Worm (Caenorhabditis elegans) whole organism, midembryonic: ENCODE data around the gene E02A10.4.

Source experiments
- T22C8.4 ChIP-seq: fragments of 200-800 bp; sonication (Bioruptor generic); IDR thresholded peaks from 2 replicates; pipeline ENCODE4 v1.3.6; 2022; ENCODE audit warnings: missing genetic modification characterization, missing compliant biosample characterization
- cog-1 ChIP-seq: sonication (generic microtip); optimal IDR thresholded peaks from 2 replicates; lab custom pipeline; 2016; ENCODE audit warnings: missing genetic modification characterization, missing compliant biosample characterization
- flt-1 ChIP-seq: fragments of 200-800 bp; sonication (Bioruptor generic); IDR thresholded peaks from 2 replicates; pipeline ENCODE4 v1.3.6; 2022; ENCODE audit warnings: missing genetic modification characterization, missing compliant biosample characterization
- klf-2 ChIP-seq: fragments of 200-800 bp; sonication (Bioruptor generic); conservative IDR thresholded peaks from 2 replicates; pipeline ENCODE4 v1.3.6; 2022; ENCODE audit warnings: missing genetic modification reagents, missing genetic modification characterization, missing compliant biosample characterization
- med-1 ChIP-seq: sonication (generic microtip); optimal IDR thresholded peaks from 2 replicates; lab custom pipeline; 2017; ENCODE audit warnings: missing genetic modification characterization, mild to moderate bottlenecking, missing compliant biosample characterization, antibody characterized with exemption, missing genetic modification reagents; ENCODE audit not compliant: insufficient read depth
- ref-1 ChIP-seq: fragments of 200-800 bp; sonication (Bioruptor generic); conservative IDR thresholded peaks from 2 replicates; pipeline ENCODE4 v1.3.6; 2022; ENCODE audit warnings: missing genetic modification reagents, missing genetic modification characterization, missing compliant biosample characterization
- tab-1 ChIP-seq: fragments of 200-800 bp; sonication (Bioruptor generic); IDR thresholded peaks from 2 replicates; pipeline ENCODE4 v1.3.6; 2022; ENCODE audit warnings: missing genetic modification characterization, missing compliant biosample characterization
- ztf-23 ChIP-seq: fragments of 200-800 bp; sonication (Bioruptor generic); IDR thresholded peaks from 2 replicates; pipeline ENCODE4 v1.3.6; 2022; ENCODE audit warnings: missing genetic modification reagents, missing genetic modification characterization, missing compliant biosample characterization
- ztf-29 ChIP-seq: fragments of 200-800 bp; sonication (Bioruptor generic); IDR thresholded peaks from 2 replicates; pipeline ENCODE4 v1.3.6; 2022; ENCODE audit warnings: missing genetic modification reagents, missing genetic modification characterization, missing compliant biosample characterization

E02A10.4 gene

DNA sequence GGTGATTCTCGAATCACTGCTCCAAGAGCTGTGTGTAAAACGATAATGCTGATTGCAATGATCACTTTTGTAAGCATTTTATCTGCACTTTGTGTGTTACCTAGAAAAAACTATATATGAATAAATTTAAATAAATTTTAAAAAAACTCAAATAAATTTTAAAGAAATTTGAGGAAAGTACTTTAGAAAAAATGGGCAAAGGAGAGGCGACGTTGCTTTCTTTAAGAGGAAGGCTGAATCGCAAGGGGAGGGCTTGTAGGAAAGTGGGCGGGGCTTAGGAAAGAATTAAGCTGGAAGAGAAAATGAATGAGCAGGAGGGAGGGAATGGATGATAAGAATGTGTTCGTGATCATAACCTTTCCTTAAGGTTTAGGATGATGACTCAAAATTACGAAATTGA, at the start of gene E02A10.4:
Gene E02A10.4, minus strand, starts transcription at position 101 of the 400 bp plus-strand sequence.
- TF ChIP-seq klf-2 (no peak), T22C8.4 (GFP tag; lab: Robert Waterston, UW) (no peak)

DNA sequence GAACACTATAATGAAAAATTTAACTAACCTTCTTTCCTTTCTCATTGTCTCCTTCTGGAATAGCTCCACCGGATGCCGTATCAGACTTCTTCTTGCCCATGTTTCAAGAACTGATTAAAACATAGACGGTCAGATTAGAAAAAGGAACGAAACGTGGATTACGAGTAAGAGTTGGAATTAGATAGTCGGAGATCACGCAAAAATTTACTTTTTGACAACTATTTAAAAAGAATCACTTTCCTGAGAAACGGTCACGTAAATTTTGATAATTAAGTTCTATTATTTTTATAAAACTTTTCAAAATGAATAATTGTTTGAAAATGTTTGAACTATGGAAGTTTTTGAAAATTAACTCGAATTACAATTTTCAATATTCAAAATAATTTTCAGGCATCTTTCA, 44.4 kb upstream of the E02A10.4 start, which contains the start of gene cyc-2.2:
Gene cyc-2.2, minus strand, starts transcription at position 101 of the 400 bp plus-strand sequence.
- TF ChIP-seq ztf-29 (GFP tag; lab: Robert Waterston, UW) (no peak), cog-1 (tag; lab: Kevin White, UChicago) (no peak), ztf-23 (GFP tag; lab: Robert Waterston, UW) (no peak), ref-1 (no peak), klf-2 (no peak), tab-1 (GFP tag; lab: Robert Waterston, UW) (no peak), med-1 (GFP tag; lab: Kevin White, UChicago) (no peak), T22C8.4 (GFP tag; lab: Robert Waterston, UW) (no peak), flt-1 (no peak)

- TF ChIP-seq med-1 (GFP tag; lab: Kevin White, UChicago), result no peak
- no peak for TF ChIP-seq tab-1 (GFP tag; lab: Robert Waterston, UW)
- TF ChIP-seq ztf-23 (GFP tag; lab: Robert Waterston, UW), result no peak
- TF ChIP-seq klf-2, result no peak
- TF ChIP-seq flt-1, result no peak
- TF ChIP-seq cog-1 (tag; lab: Kevin White, UChicago), result no peak
- no peak for TF ChIP-seq ref-1
- no peak for TF ChIP-seq ztf-29 (GFP tag; lab: Robert Waterston, UW)
Measured at ce11 chrV:12611029-12611428, 43.3 kb upstream of the E02A10.4 start, which contains the start of gene cubn-1. Gene cubn-1, plus strand, starts transcription at chrV:12611329.

DNA sequence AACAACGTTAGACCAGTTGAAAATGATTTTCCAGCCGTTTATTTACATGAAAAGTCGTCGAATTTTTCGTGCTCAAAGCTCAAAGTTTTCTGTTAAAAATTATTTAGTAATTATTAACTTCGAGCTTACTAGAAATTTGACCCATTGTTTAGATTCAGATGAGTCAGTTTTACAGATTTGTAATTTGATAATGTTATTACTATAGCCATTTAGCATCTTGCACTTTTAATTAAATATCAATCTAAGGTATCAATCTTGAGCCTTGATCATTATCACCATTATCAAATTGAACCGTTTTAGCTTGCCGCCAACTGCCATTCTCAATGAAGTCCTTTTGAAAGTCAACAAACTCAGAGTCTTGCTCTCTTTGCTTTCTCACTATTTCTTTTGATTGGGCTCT, 41.8 kb upstream of the E02A10.4 start, which contains the start of gene ZC116.1:
Gene ZC116.1, plus strand, starts transcription at position 301 of the 400 bp plus-strand sequence.
- no peak for TF ChIP-seq tab-1 (GFP tag; lab: Robert Waterston, UW)
- TF ChIP-seq ztf-29 (GFP tag; lab: Robert Waterston, UW), result no peak
- TF ChIP-seq T22C8.4 (GFP tag; lab: Robert Waterston, UW), result no peak
- no peak for TF ChIP-seq flt-1
- TF ChIP-seq ref-1, result no peak
- no peak for TF ChIP-seq ztf-23 (GFP tag; lab: Robert Waterston, UW)
- no peak for TF ChIP-seq klf-2
- TF ChIP-seq cog-1 (tag; lab: Kevin White, UChicago), result no peak
- TF ChIP-seq med-1 (GFP tag; lab: Kevin White, UChicago), result no peak

DNA sequence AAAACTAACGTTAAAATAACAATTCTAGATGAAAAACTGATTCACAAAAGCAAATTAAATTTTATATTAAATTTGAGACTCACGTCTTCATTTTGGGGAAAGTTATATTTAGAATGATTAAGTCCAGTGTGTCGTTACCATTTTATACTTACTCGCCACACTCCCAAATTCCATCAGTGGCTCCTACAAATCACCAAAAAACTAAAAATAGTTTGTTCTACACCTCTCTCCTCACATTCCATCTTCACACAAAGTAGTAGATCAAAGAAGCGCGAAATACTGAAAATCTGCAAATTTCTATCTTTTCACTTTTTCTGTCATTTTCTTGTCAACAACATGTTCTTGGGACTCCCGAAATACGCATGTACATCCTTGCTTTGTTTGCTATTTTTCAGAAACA, 41.1 kb upstream of the E02A10.4 start, which contains the start of gene ZC116.5:
Gene ZC116.5, minus strand, starts transcription at position 101 of the 400 bp plus-strand sequence.
- TF ChIP-seq ztf-29 (GFP tag; lab: Robert Waterston, UW) (no peak), ztf-23 (GFP tag; lab: Robert Waterston, UW) (no peak), tab-1 (GFP tag; lab: Robert Waterston, UW) (no peak), klf-2 (no peak), T22C8.4 (GFP tag; lab: Robert Waterston, UW) (no peak), med-1 (GFP tag; lab: Kevin White, UChicago) (no peak), cog-1 (tag; lab: Kevin White, UChicago) (no peak), flt-1 (no peak), ref-1 (no peak)

DNA sequence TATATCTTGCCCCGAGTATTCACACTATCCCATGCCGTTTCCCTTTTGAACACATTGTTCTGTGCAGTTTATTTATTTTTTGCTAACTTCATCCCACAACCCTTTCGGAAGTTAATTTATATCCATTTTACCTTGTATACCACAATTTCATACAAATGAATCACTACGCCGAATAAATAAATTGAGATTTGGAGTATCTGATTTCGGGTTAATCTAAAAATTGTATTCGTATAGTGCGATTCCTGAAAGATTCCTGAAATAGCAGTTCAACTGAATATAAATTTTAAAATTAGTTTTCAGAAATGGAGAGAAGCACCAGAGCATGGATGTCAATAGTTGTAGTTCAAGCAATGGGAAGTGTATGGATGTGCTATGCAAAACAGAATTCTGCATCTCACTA, 39.4 kb upstream of the E02A10.4 start, which contains the start of gene erg-28:
Gene erg-28, plus strand, starts transcription at position 301 of the 400 bp plus-strand sequence.
- TF ChIP-seq ztf-29 (GFP tag; lab: Robert Waterston, UW) (no peak), flt-1 (no peak), klf-2 (no peak), ztf-23 (GFP tag; lab: Robert Waterston, UW) (no peak), cog-1 (tag; lab: Kevin White, UChicago) (no peak), tab-1 (GFP tag; lab: Robert Waterston, UW) (no peak), ref-1 (no peak), med-1 (GFP tag; lab: Kevin White, UChicago) (no peak), T22C8.4 (GFP tag; lab: Robert Waterston, UW) (no peak)

DNA sequence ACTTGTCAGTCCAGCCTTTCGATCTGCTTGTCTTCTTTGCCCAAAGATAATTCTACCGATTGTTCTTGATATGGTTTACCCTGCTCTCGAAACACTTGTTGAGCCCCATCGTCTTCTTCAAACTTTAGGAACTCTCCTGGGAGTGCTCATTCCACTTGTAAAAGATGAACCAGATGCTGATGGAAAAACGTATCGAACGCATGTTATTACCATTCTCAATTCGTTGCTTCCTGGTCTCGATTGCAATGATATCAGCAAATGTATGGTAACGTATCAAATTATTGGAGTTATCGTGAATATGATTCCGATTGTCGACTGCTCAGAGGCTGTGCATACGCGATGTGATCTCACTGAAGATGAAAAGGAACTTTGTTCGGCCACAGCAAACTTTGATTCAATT, 34.1 kb upstream of the E02A10.4 start:
- TF ChIP-seq tab-1 (GFP tag; lab: Robert Waterston, UW) (no peak), ztf-29 (GFP tag; lab: Robert Waterston, UW) (no peak), flt-1 (no peak)

DNA sequence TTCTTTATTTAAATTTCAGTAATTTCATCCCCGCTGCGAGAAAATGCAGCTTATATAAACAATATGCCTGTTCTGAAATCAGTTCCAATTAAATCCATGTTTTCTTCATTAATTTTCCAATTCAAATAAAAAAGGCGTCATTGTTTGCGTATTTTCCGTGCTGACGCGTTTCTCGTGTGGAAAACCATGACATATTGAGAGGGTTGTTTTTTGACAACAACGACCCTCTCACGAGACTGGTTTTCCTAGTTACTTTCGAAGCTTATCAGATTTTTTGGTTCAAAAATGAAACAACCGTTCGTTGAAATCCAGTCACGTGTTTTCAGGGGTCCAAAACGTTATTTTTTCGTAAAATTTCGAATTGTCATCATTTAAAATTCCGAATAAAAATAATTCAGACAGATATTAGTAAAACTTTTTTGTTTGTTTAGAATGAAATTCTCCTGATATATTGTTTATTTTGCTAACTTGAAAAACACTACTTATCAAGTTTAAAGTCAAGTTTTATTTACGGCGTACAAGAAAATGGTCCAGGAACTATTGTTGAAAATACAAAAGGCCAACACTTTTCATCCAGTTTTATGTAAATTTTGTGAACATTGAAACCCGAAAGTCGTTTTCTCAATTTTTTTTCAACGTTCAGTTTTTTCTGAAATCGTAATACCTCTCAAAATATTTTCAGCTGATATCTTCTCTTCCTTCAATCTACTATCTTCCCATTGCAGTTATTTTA, 31.9 kb upstream of the E02A10.4 start, which contains the start of gene C14C10.5:
Gene C14C10.5, plus strand, starts transcription at position 683 of the 733 bp plus-strand sequence.
- TF ChIP-seq ztf-29 (GFP tag; lab: Robert Waterston, UW) (no peak), med-1 (GFP tag; lab: Kevin White, UChicago) (no peak), klf-2 (no peak), flt-1 (no peak), T22C8.4 (GFP tag; lab: Robert Waterston, UW) (no peak), ztf-23 (GFP tag; lab: Robert Waterston, UW) (no peak), tab-1 (GFP tag; lab: Robert Waterston, UW) (no peak), ref-1 (no peak), cog-1 (tag; lab: Kevin White, UChicago) (no peak)

DNA sequence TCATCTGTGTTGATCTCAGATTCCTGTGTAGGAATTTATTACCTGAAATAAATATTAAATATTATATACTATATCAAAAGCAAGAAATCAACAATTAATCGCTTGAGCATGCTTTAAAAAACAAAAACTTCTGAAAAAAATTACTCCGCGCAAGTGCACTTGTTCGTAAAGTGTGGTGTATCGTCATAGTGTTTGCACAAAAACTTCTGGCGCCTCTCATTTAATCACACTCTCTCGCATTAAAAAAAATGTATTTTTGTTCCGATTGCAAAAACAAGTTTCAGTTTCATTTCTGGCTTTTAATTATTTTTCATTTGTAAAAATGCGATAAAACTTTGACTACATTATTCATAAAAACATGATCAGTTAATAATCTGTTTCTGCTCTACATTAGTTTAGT, 31.4 kb upstream of the E02A10.4 start, which contains the start of the genes C14C10.10 and ril-2:
Gene C14C10.10, minus strand, starts transcription at position 19 of the 400 bp plus-strand sequence.
Gene ril-2, minus strand, starts transcription at position 48 of the 400 bp plus-strand sequence.
- TF ChIP-seq flt-1 (no peak), cog-1 (tag; lab: Kevin White, UChicago) (no peak), tab-1 (GFP tag; lab: Robert Waterston, UW) (no peak), ztf-23 (GFP tag; lab: Robert Waterston, UW) (no peak), T22C8.4 (GFP tag; lab: Robert Waterston, UW) (no peak), klf-2 (no peak), ref-1 (no peak), med-1 (GFP tag; lab: Kevin White, UChicago) (no peak)
